Fruit fly (Drosophila melanogaster): ENCODE measurements around the gene Npc2b.

- TF ChIP-seq CG7839 (tag; optimal IDR thresholded peaks at IDR 0.05) (no peak), C15 (GFP tag; IDR thresholded peaks at IDR 0.05) (no peak), ttk (GFP tag; IDR thresholded peaks at IDR 0.05) (no peak), fu2 (GFP tag; optimal IDR thresholded peaks at IDR 0.05) (no peak), CG12299 (tag; optimal IDR thresholded peaks at IDR 0.05) (no peak)
These were observed 7.5 kb downstream of the Npc2b start, which contains the start of gene CCHa1 for dm6 chr3R:14096792-14097191.

Measured in whole organism, embryonic.